Fruit fly (Drosophila melanogaster): ENCODE measurements around the gene CG10492.

DNA sequence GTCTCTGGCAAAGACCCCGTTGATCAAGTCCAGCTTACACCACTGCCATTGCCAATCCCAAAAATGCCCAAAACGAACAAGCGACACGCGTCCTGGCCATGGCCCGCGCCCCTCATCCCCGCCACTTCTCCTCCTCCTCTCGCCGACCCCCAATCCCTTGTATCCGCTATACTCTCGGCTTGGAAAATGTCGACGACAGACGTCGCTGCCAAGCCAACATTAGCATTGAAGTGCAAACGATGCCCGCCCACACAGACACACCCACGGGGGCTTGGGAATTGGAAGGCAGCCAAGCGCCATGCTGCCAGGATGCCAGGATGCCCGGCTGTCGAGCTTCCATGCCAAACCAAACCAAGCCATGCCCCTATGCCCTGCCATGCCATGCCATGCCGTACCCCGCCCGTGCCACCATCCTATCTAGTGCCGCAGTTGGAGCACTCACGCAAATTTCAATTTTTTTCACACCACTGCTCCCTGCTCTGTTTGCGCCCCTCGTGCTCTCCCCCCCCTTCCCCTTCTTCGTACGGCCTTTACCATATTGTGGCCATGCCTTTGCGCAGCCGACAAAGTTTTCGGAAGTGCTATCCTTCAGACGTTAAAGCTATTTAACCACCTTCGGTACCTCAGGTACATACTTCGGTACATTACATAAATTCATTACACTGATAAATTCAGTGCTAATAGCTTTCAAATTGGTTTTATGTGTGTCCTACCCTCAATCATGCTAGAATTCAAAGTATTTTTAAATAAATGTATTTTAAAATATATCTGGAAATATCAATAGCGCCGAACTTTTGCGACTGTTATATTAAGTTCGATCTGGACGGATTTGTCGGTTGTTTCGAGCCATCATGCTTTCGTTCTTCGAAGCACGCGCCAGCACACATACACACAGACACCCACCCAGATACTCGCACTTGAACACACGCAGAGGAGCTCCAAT, 32.3 kb upstream of the CG10492 start:
- TF ChIP-seq ttk (optimal IDR thresholded peaks at IDR 0.05): no peak
- TF ChIP-seq h (optimal IDR thresholded peaks at IDR 0.05): no peak
- no peak for TF ChIP-seq insv (optimal IDR thresholded peaks at IDR 0.05)
- TF ChIP-seq psq (optimal IDR thresholded peaks at IDR 0.05): no peak
- no peak for TF ChIP-seq Myc (optimal IDR thresholded peaks at IDR 0.05)
